Worm (Caenorhabditis elegans) whole organism, L1 larva: ENCODE results near the gene C27D8.3.

Experiments used
- F16B12.6 ChIP-seq: fragments of 150-350 bp; optimal IDR thresholded peaks from 2 replicates; lab custom pipeline; 2014; ENCODE audit warnings: missing biosample characterization, missing genetic modification characterization
- Y116A8C.19 ChIP-seq: sonication (generic microtip); optimal IDR thresholded peaks from 2 replicates; lab custom pipeline; 2016; ENCODE audit warnings: missing compliant biosample characterization, missing genetic modification characterization, borderline replicate concordance
- aha-1 ChIP-seq: fragments of 150-350 bp; optimal IDR thresholded peaks from 2 replicates; lab custom pipeline; 2014; ENCODE audit warnings: missing biosample characterization, missing genetic modification characterization
- alr-1 ChIP-seq: fragments of 200-800 bp; sonication (Bioruptor generic); optimal IDR thresholded peaks from 2 replicates; lab custom pipeline; 2018; ENCODE audit warnings: borderline replicate concordance, mild to moderate bottlenecking, missing genetic modification characterization, missing compliant biosample characterization
- aly-2 ChIP-seq: fragments of 150-350 bp; optimal IDR thresholded peaks from 2 replicates; lab custom pipeline; 2014; ENCODE audit warnings: missing biosample characterization, missing genetic modification characterization
- blmp-1 ChIP-seq: fragments of 150-350 bp; optimal IDR thresholded peaks from 2 replicates; lab custom pipeline; 2014; ENCODE audit warnings: missing biosample characterization, missing genetic modification characterization
- ceh-63 ChIP-seq: fragments of 200-800 bp; sonication (Bioruptor generic); optimal IDR thresholded peaks from 2 replicates; lab custom pipeline; 2018; ENCODE audit warnings: mild to moderate bottlenecking, missing genetic modification characterization, missing compliant biosample characterization
- ceh-82 ChIP-seq, 3 experiments: fragments of 150-350 bp in 1 of 3; sonication (generic microtip) in 2 of 3; optimal IDR thresholded peaks; 2 replicates each; lab custom pipeline; 2014 to 2017; ENCODE audit warnings: missing biosample characterization in 3 of 3, missing genetic modification characterization in 3 of 3
- ceh-90 ChIP-seq: sonication (generic microtip); optimal IDR thresholded peaks from 2 replicates; lab custom pipeline; 2016; ENCODE audit warnings: missing genetic modification characterization, missing compliant biosample characterization
- ces-1 ChIP-seq: fragments of 150-350 bp; optimal IDR thresholded peaks from 2 replicates; lab custom pipeline; 2014; ENCODE audit warnings: missing biosample characterization, missing genetic modification reagents, missing genetic modification characterization
- dsc-1 ChIP-seq: sonication (generic microtip); optimal IDR thresholded peaks from 2 replicates; lab custom pipeline; 2016; ENCODE audit warnings: mild to moderate bottlenecking, missing genetic modification characterization, missing compliant biosample characterization
- efl-1 ChIP-seq, 4 experiments: fragments of 150-350 bp; optimal IDR thresholded peaks in 3 of 4; peaks in 1 of 4; 1 replicate in 1 of 4; 2 replicates in 3 of 4; lab custom pipeline; 2014; ENCODE audit warnings: missing biosample characterization in 2 of 4, missing genetic modification characterization in 2 of 4, missing genetic modification reagents in 2 of 4
- efl-3 ChIP-seq: fragments of 200-800 bp; sonication (Bioruptor generic); optimal IDR thresholded peaks from 2 replicates; lab custom pipeline; 2018; ENCODE audit warnings: mild to moderate bottlenecking, missing genetic modification characterization, missing compliant biosample characterization
- elt-3 ChIP-seq, 6 experiments: fragments of 150-350 bp in 1 of 6; sonication (generic microtip); optimal IDR thresholded peaks; 2 replicates each; lab custom pipeline; 2017 to 2018; ENCODE audit warnings: missing biosample characterization in 6 of 6, missing genetic modification characterization in 6 of 6, inconsistent platforms in 1 of 6
- ets-5 ChIP-seq: fragments of 200-800 bp; sonication (Bioruptor generic); IDR thresholded peaks from 2 replicates; pipeline ENCODE4 v1.3.6; 2022; ENCODE audit warnings: missing genetic modification characterization, missing compliant biosample characterization
- fkh-10 ChIP-seq: sonication (generic microtip); optimal IDR thresholded peaks from 2 replicates; lab custom pipeline; 2017; ENCODE audit warnings: missing biosample characterization, missing genetic modification reagents, missing genetic modification characterization
- fkh-8 ChIP-seq: sonication (generic microtip); optimal IDR thresholded peaks from 2 replicates; lab custom pipeline; 2016; ENCODE audit warnings: mild to moderate bottlenecking, missing genetic modification characterization, missing compliant biosample characterization
- hlh-17 ChIP-seq: fragments of 200-800 bp; sonication (Bioruptor generic); optimal IDR thresholded peaks from 2 replicates; lab custom pipeline; 2018; ENCODE audit warnings: missing genetic modification characterization, mild to moderate bottlenecking, missing compliant biosample characterization, moderate library complexity, borderline replicate concordance
- hlh-4 ChIP-seq: sonication (generic microtip); optimal IDR thresholded peaks from 2 replicates; lab custom pipeline; 2016; ENCODE audit warnings: mild to moderate bottlenecking, missing genetic modification characterization, missing compliant biosample characterization
- hpl-2 ChIP-seq: fragments of 150-350 bp; optimal IDR thresholded peaks from 2 replicates; lab custom pipeline; 2014; ENCODE audit warnings: missing biosample characterization, missing genetic modification reagents, missing genetic modification characterization
- irx-1 ChIP-seq: sonication (generic microtip); optimal IDR thresholded peaks from 2 replicates; lab custom pipeline; 2016; ENCODE audit warnings: missing genetic modification characterization, missing compliant biosample characterization
- isw-1 ChIP-seq: fragments of 200-800 bp; sonication (Bioruptor generic); IDR thresholded peaks from 2 replicates; pipeline ENCODE4 v1.3.6; 2022; ENCODE audit warnings: missing genetic modification characterization, missing compliant biosample characterization
- jun-1 ChIP-seq: fragments of 150-350 bp; optimal IDR thresholded peaks from 2 replicates; lab custom pipeline; 2014; ENCODE audit warnings: missing biosample characterization, missing genetic modification reagents, missing genetic modification characterization
- lin-13 ChIP-seq: fragments of 150-350 bp; optimal IDR thresholded peaks from 2 replicates; lab custom pipeline; 2014; ENCODE audit warnings: missing biosample characterization, missing genetic modification reagents, missing genetic modification characterization
- lin-39 ChIP-seq: fragments of 150-350 bp; optimal IDR thresholded peaks from 2 replicates; lab custom pipeline; 2014; ENCODE audit warnings: missing biosample characterization, missing genetic modification reagents, missing genetic modification characterization
- lir-3 ChIP-seq: sonication (generic microtip); optimal IDR thresholded peaks from 2 replicates; lab custom pipeline; 2016; ENCODE audit warnings: mild to moderate bottlenecking, missing genetic modification characterization, moderate library complexity, missing compliant biosample characterization; ENCODE audit not compliant: poor library complexity
- mdl-1 ChIP-seq, 2 experiments: fragments of 150-350 bp; optimal IDR thresholded peaks; 2 replicates each; lab custom pipeline; 2014 to 2017; ENCODE audit warnings: missing biosample characterization in 2 of 2, missing genetic modification characterization in 2 of 2, inconsistent platforms in 1 of 2
- mef-2 ChIP-seq: fragments of 150-350 bp; optimal IDR thresholded peaks from 2 replicates; lab custom pipeline; 2014; ENCODE audit warnings: missing biosample characterization, missing genetic modification characterization
- nhr-19 ChIP-seq: fragments of 200-800 bp; sonication (Bioruptor generic); conservative IDR thresholded peaks from 2 replicates; pipeline ENCODE4 v1.3.6; 2022; ENCODE audit warnings: missing genetic modification characterization, missing compliant biosample characterization
- nhr-20 ChIP-seq: sonication (generic microtip); optimal IDR thresholded peaks from 2 replicates; lab custom pipeline; 2016; ENCODE audit warnings: mild to moderate bottlenecking, missing genetic modification characterization, missing compliant biosample characterization
- nhr-237 ChIP-seq: fragments of 150-350 bp; optimal IDR thresholded peaks from 2 replicates; lab custom pipeline; 2014; ENCODE audit warnings: missing biosample characterization, missing genetic modification characterization
- nhr-47 ChIP-seq: sonication (generic microtip); optimal IDR thresholded peaks from 2 replicates; lab custom pipeline; 2016; ENCODE audit warnings: mild to moderate bottlenecking, missing genetic modification characterization, moderate library complexity, missing compliant biosample characterization
- nhr-71 ChIP-seq: sonication (generic microtip); optimal IDR thresholded peaks from 2 replicates; lab custom pipeline; 2016; ENCODE audit warnings: mild to moderate bottlenecking, missing genetic modification characterization, moderate library complexity, missing compliant biosample characterization
- nhr-76 ChIP-seq: sonication (generic microtip); optimal IDR thresholded peaks from 2 replicates; lab custom pipeline; 2017; ENCODE audit warnings: missing biosample characterization, missing genetic modification characterization
- nhr-77 ChIP-seq: fragments of 150-350 bp; optimal IDR thresholded peaks from 2 replicates; lab custom pipeline; 2014; ENCODE audit warnings: missing biosample characterization, missing genetic modification characterization
- nhr-85 ChIP-seq: sonication (generic microtip); peaks from one replicate; lab custom pipeline; 2016; ENCODE audit warnings: missing genetic modification characterization, inconsistent platforms, missing compliant biosample characterization
- nhr-90 ChIP-seq: sonication (generic microtip); optimal IDR thresholded peaks from 2 replicates; lab custom pipeline; 2016; ENCODE audit warnings: mild to moderate bottlenecking, missing genetic modification characterization, missing compliant biosample characterization; ENCODE audit not compliant: poor library complexity
- pqm-1 ChIP-seq: sonication (generic microtip); optimal IDR thresholded peaks from 3 replicates; lab custom pipeline; 2017; ENCODE audit warnings: missing biosample characterization, missing genetic modification characterization
- rnt-1 ChIP-seq: sonication (generic microtip); optimal IDR thresholded peaks from 2 replicates; lab custom pipeline; 2016; ENCODE audit warnings: mild to moderate bottlenecking, missing genetic modification characterization, moderate library complexity, missing compliant biosample characterization
- snpc-4 ChIP-seq: fragments of 150-350 bp; optimal IDR thresholded peaks from 2 replicates; lab custom pipeline; 2014; ENCODE audit warnings: missing biosample characterization, missing genetic modification characterization
- snu-23 ChIP-seq: sonication (generic microtip); optimal IDR thresholded peaks from 2 replicates; lab custom pipeline; 2016; ENCODE audit warnings: missing genetic modification characterization, missing compliant biosample characterization
- sox-4 ChIP-seq: sonication (generic microtip); optimal IDR thresholded peaks from 2 replicates; lab custom pipeline; 2016; ENCODE audit warnings: missing genetic modification characterization, missing compliant biosample characterization
- sup-37 ChIP-seq: fragments of 200-800 bp; sonication (Bioruptor generic); optimal IDR thresholded peaks from 2 replicates; lab custom pipeline; 2018; ENCODE audit warnings: mild to moderate bottlenecking, missing genetic modification characterization, missing compliant biosample characterization
- unc-86 ChIP-seq: sonication (generic microtip); optimal IDR thresholded peaks from 2 replicates; lab custom pipeline; 2016; ENCODE audit warnings: missing genetic modification characterization, missing compliant biosample characterization
- unc-98 ChIP-seq: fragments of 200-800 bp; sonication (Bioruptor generic); IDR thresholded peaks from 2 replicates; pipeline ENCODE4 v1.3.6; 2022; ENCODE audit warnings: missing genetic modification characterization, missing compliant biosample characterization
- xbp-1 ChIP-seq: sonication (generic microtip); optimal IDR thresholded peaks from 2 replicates; lab custom pipeline; 2016; ENCODE audit warnings: missing genetic modification characterization, missing compliant biosample characterization
- zag-1 ChIP-seq: fragments of 150-350 bp; optimal IDR thresholded peaks from 2 replicates; lab custom pipeline; 2014; ENCODE audit warnings: missing biosample characterization, missing genetic modification characterization
- ztf-4 ChIP-seq: fragments of 150-350 bp; optimal IDR thresholded peaks from 2 replicates; lab custom pipeline; 2014; ENCODE audit warnings: missing biosample characterization, missing genetic modification characterization

The C27D8.3 gene

ce11 chrIV:12719664-12720063, 8.1 kb upstream of the C27D8.3 start, which contains the start of gene idpp-7:
Gene idpp-7 (plus strand): TSS chrIV:12719964.
- no peak for TF ChIP-seq ceh-82 (tag; optimal IDR thresholded peaks at IDR 0.05; lab: Kevin White, UChicago)
- no peak for TF ChIP-seq aha-1 (tag; lab: Kevin White, UChicago)
- no peak for TF ChIP-seq ztf-4 (tag; lab: Kevin White, UChicago)
- no peak for TF ChIP-seq nhr-76 (tag; lab: Kevin White, UChicago)
- TF ChIP-seq rnt-1 (tag; lab: Kevin White, UChicago) = no peak
- TF ChIP-seq irx-1 (tag; lab: Kevin White, UChicago) = no peak
- no peak for TF ChIP-seq efl-1 (optimal IDR thresholded peaks at IDR 0.05; lab: Kevin White, UChicago)
- peak in 1 of 2 experiments; percentile 7 for TF ChIP-seq efl-1 (GFP tag; optimal IDR thresholded peaks at IDR 0.05 in 1 of 2; lab: Kevin White, UChicago)
- no peak for TF ChIP-seq fkh-8 (tag; lab: Kevin White, UChicago)
- TF ChIP-seq nhr-85 (tag; lab: Kevin White, UChicago) = peak; percentile 41
- no peak for TF ChIP-seq unc-86 (tag; lab: Kevin White, UChicago)
- no peak for TF ChIP-seq mdl-1 (tag; optimal IDR thresholded peaks at IDR 0.05; lab: Kevin White, UChicago)
- no peak for TF ChIP-seq ceh-63

ce11 chrIV:12717531-12717930, 6.0 kb upstream of the C27D8.3 start, which contains the start of gene C27D8.1:
Gene C27D8.1 (plus strand): TSS chrIV:12717831.
- TF ChIP-seq mdl-1 (tag; optimal IDR thresholded peaks at IDR 0.05; lab: Kevin White, UChicago) = no peak
- TF ChIP-seq nhr-19 (GFP tag; lab: Robert Waterston, UW) = no peak
- TF ChIP-seq snpc-4 (tag; lab: Kevin White, UChicago) = no peak
- no peak for TF ChIP-seq ets-5 (GFP tag; lab: Robert Waterston, UW)
- no peak for TF ChIP-seq sox-4 (tag; lab: Kevin White, UChicago)
- no peak for TF ChIP-seq hlh-17 (GFP tag; lab: Kevin White, UChicago)
- TF ChIP-seq aly-2 (tag; lab: Kevin White, UChicago) = no peak
- no peak for TF ChIP-seq alr-1 (tag; lab: Kevin White, UChicago)
- TF ChIP-seq nhr-77 (tag; lab: Kevin White, UChicago) = no peak
- no peak for TF ChIP-seq xbp-1 (tag; lab: Kevin White, UChicago)
- TF ChIP-seq unc-98 (GFP tag; lab: Robert Waterston, UW) = no peak
- no peak for TF ChIP-seq hlh-4 (tag; lab: Kevin White, UChicago)
- no peak for TF ChIP-seq zag-1 (tag; lab: Kevin White, UChicago)
- TF ChIP-seq irx-1 (tag; lab: Kevin White, UChicago) = no peak
- TF ChIP-seq lir-3 (tag; lab: Kevin White, UChicago) = no peak

- TF ChIP-seq nhr-237 (tag; lab: Kevin White, UChicago) = no peak
- TF ChIP-seq unc-98 (GFP tag; lab: Robert Waterston, UW) = no peak
- no peak for TF ChIP-seq unc-86 (tag; lab: Kevin White, UChicago)
- TF ChIP-seq fkh-10 (GFP tag; lab: Kevin White, UChicago) = no peak
- no peak for TF ChIP-seq xbp-1 (tag; lab: Kevin White, UChicago)
- no peak for TF ChIP-seq ces-1 (GFP tag; lab: Kevin White, UChicago)
- TF ChIP-seq blmp-1 = peak; percentile 80
- no peak for TF ChIP-seq isw-1 (GFP tag; lab: Robert Waterston, UW)
- no peak for TF ChIP-seq dsc-1 (tag; lab: Kevin White, UChicago)
- peak in 1 of 2 experiments; percentile 91 for TF ChIP-seq mdl-1 (tag; optimal IDR thresholded peaks at IDR 0.05; lab: Kevin White, UChicago)
- TF ChIP-seq elt-3 (tag; optimal IDR thresholded peaks at IDR 0.05; lab: Kevin White, UChicago) = peak in 5 of 6 experiments; percentile 75 to 97 (median 96)
- TF ChIP-seq lir-3 (tag; lab: Kevin White, UChicago) = peak; percentile 41
- TF ChIP-seq efl-3 (GFP tag; lab: Kevin White, UChicago) = no peak
- TF ChIP-seq hlh-4 (tag; lab: Kevin White, UChicago) = no peak
- no peak for TF ChIP-seq pqm-1 (tag; lab: Kevin White, UChicago)
- TF ChIP-seq ceh-90 (tag; lab: Kevin White, UChicago) = no peak
- TF ChIP-seq nhr-47 = peak; percentile 56
- no peak for TF ChIP-seq hpl-2 (GFP tag; lab: Kevin White, UChicago)
- TF ChIP-seq sox-4 (tag; lab: Kevin White, UChicago) = no peak
- peak; percentile 78 for TF ChIP-seq snu-23
- no peak for TF ChIP-seq mef-2
- no peak for TF ChIP-seq lin-39
- no peak for TF ChIP-seq sup-37
- peak; percentile 84 for TF ChIP-seq nhr-90 (tag; lab: Kevin White, UChicago)
- TF ChIP-seq Y116A8C.19 (tag; lab: Kevin White, UChicago) = no peak
- no peak for TF ChIP-seq lin-13
- TF ChIP-seq jun-1 = peak; percentile 58
- peak; percentile 93 for TF ChIP-seq nhr-20 (tag; lab: Kevin White, UChicago)
- peak; percentile 88 for TF ChIP-seq nhr-71 (tag; lab: Kevin White, UChicago)
- no peak for TF ChIP-seq F16B12.6
Measured at ce11 chrIV:12715947-12716382, 4.4 kb upstream of the C27D8.3 start.
